Fruit fly (Drosophila melanogaster) whole organism, wandering third instar larva: ENCODE results near the gene ver.

Experiments
- Dfd ChIP-seq: fragments of >200 bp; optimal IDR thresholded peaks from 2 replicates; lab custom pipeline; 2017; ENCODE audit warnings: missing biosample characterization, missing genetic modification characterization
- GATAd ChIP-seq: sonication (Bioruptor generic); optimal IDR thresholded peaks from 2 replicates; lab custom pipeline; 2016; ENCODE audit warnings: missing biosample characterization, missing genetic modification characterization
- Hr78 ChIP-seq: fragments of >200 bp; optimal IDR thresholded peaks from 2 replicates; lab custom pipeline; 2017; ENCODE audit warnings: missing biosample characterization, missing genetic modification characterization
- OdsH ChIP-seq: fragments of 200-800 bp; sonication (Bioruptor generic); optimal IDR thresholded peaks from 2 replicates; lab custom pipeline; 2016; ENCODE audit warnings: missing biosample characterization, mild to moderate bottlenecking, missing genetic modification characterization
- pan ChIP-seq: fragments of >200 bp; optimal IDR thresholded peaks from 2 replicates; lab custom pipeline; 2017
- psq ChIP-seq: fragments of 200-800 bp; sonication (Bioruptor generic); optimal IDR thresholded peaks from 3 replicates; lab custom pipeline; 2017; ENCODE audit warnings: missing biosample characterization, mild to moderate bottlenecking, missing genetic modification characterization, moderate library complexity

- TF ChIP-seq pan (lab: Kevin White, UChicago) (no peak), Dfd (GFP tag; lab: Kevin White, UChicago) (peak; percentile 92), psq (GFP tag; lab: Kevin White, UChicago) (no peak), OdsH (no peak), Hr78 (GFP tag; lab: Kevin White, UChicago) (no peak), GATAd (GFP tag; lab: Kevin White, UChicago) (no peak)
These were observed 6.2 kb upstream of the ver start for dm6 chr3L:12517443-12518209.
